Fruit fly (Drosophila melanogaster): Measurements from ENCODE around the gene Hcs.

Hcs gene

DNA sequence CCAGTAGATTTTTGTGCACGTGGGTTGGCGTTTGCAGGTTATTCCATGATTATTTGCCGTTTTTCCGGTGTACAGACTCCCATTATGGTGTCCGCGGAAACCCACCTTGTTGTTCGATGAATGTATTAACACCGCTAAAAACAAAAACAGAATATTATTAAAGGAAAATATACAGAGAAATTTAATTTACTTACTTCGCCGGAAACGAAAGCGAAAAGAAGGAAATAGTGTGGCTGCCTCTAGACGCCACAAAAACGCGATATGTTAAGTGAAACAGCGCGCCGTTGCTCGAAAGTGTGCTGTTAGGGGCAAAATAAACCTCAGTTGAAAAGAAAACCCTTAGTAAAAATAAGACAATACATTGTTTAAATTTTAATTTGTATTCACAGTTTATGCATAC is 7.8 kb upstream of the Hcs start, which contains the start of gene RpL35A (continued):
- TF ChIP-seq CG8089 (GFP tag; optimal IDR thresholded peaks at IDR 0.05) = peak; percentile 74
- TF ChIP-seq cg (GFP tag; optimal IDR thresholded peaks at IDR 0.05) = no peak
- peak; percentile 80 for TF ChIP-seq bcd (GFP tag; optimal IDR thresholded peaks at IDR 0.05)
- TF ChIP-seq CG6854 (GFP tag; optimal IDR thresholded peaks at IDR 0.05) = peak; percentile 82
- TF ChIP-seq Asciz (GFP tag; optimal IDR thresholded peaks at IDR 0.05) = no peak
- TF ChIP-seq Usf (GFP tag; optimal IDR thresholded peaks at IDR 0.05) = no peak
- TF ChIP-seq Pdp1 (GFP tag; optimal IDR thresholded peaks at IDR 0.05) = peak in 1 of 2 experiments; percentile 67
- TF ChIP-seq Drgx (GFP tag; IDR thresholded peaks at IDR 0.05) = no peak
- TF ChIP-seq vvl (GFP tag; IDR thresholded peaks at IDR 0.05) = peak; percentile 69
- peak; percentile 37 to 65 for TF ChIP-seq chif (GFP tag; optimal IDR thresholded peaks at IDR 0.05)
- no peak for TF ChIP-seq CG17612 (GFP tag; IDR thresholded peaks at IDR 0.05)
- TF ChIP-seq Jarid2 (GFP tag; optimal IDR thresholded peaks at IDR 0.05) = no peak
- TF ChIP-seq CG32532 (GFP tag; IDR thresholded peaks at IDR 0.05) = peak; percentile 73
- TF ChIP-seq CG4424 (GFP tag; optimal IDR thresholded peaks at IDR 0.05) = peak; percentile 59
- TF ChIP-seq CG6791 (GFP tag; IDR thresholded peaks at IDR 0.05; ENCODE audit: partially characterized antibody) = no peak
- TF ChIP-seq wdn (GFP tag; IDR thresholded peaks at IDR 0.05) = peak; percentile 36; the same call in 1 of the 2 replicates
- peak; percentile 94 for TF ChIP-seq sens (GFP tag)
- TF ChIP-seq z (GFP tag; IDR thresholded peaks at IDR 0.05) = 0 out of 3 replicates have a peak, but pooled peaks have one; percentile 20
- TF ChIP-seq Side (GFP tag; optimal IDR thresholded peaks at IDR 0.05) = peak; percentile 74
- peak; percentile 52 for TF ChIP-seq cwo (GFP tag; optimal IDR thresholded peaks at IDR 0.05)
- no peak for TF ChIP-seq peb (GFP tag; IDR thresholded peaks at IDR 0.05)
- no peak for TF ChIP-seq CG15011 (GFP tag; optimal IDR thresholded peaks at IDR 0.05)
- peak; percentile 17; the same call in 1 of the 2 replicates for TF ChIP-seq CG10321 (GFP tag; IDR thresholded peaks at IDR 0.05)
- no peak for TF ChIP-seq Ptx1 (GFP tag; IDR thresholded peaks at IDR 0.05)
- peak; percentile 44 for TF ChIP-seq Hey (tag; optimal IDR thresholded peaks at IDR 0.05)
- peak; percentile 70 for TF ChIP-seq CG12391 (tag; optimal IDR thresholded peaks at IDR 0.05)
- TF ChIP-seq tx (GFP tag; optimal IDR thresholded peaks at IDR 0.05) = no peak
- TF ChIP-seq CG17186 (GFP tag; optimal IDR thresholded peaks at IDR 0.05) = peak; percentile 100
- no peak for TF ChIP-seq CG12942 (GFP tag; optimal IDR thresholded peaks at IDR 0.05)
- no peak for TF ChIP-seq Trl (optimal IDR thresholded peaks at IDR 0.05)
- TF ChIP-seq Trl (GFP tag; optimal IDR thresholded peaks at IDR 0.05) = peak; percentile 70
- no peak for TF ChIP-seq Taf1 (GFP tag; IDR thresholded peaks at IDR 0.05)
- peak; percentile 60 for TF ChIP-seq sug (tag; optimal IDR thresholded peaks at IDR 0.05)
- TF ChIP-seq Atf3 (GFP tag; optimal IDR thresholded peaks at IDR 0.05) = peak; percentile 10
- TF ChIP-seq CG12769 (tag; optimal IDR thresholded peaks at IDR 0.05) = no peak
- no peak for TF ChIP-seq CG2129 (GFP tag; IDR thresholded peaks at IDR 0.05; ENCODE audit: partially characterized antibody)
- peak; percentile 77; the same call in 2 of the 3 replicates for TF ChIP-seq CG11456 (GFP tag; IDR thresholded peaks at IDR 0.05)
- peak; percentile 74 for TF ChIP-seq kni (GFP tag; optimal IDR thresholded peaks at IDR 0.05)
- TF ChIP-seq CG31388 (GFP tag; optimal IDR thresholded peaks at IDR 0.05) = peak; percentile 38
- TF ChIP-seq ftz-f1 (GFP tag; optimal IDR thresholded peaks at IDR 0.05) = no peak
- peak; percentile 34; the same call in 1 of the 3 replicates for TF ChIP-seq ase (GFP tag; IDR thresholded peaks at IDR 0.05)
- peak; percentile 24 for TF ChIP-seq CG7786 (GFP tag; optimal IDR thresholded peaks at IDR 0.05)
- no peak for TF ChIP-seq ERR (GFP tag; optimal IDR thresholded peaks at IDR 0.05)
- TF ChIP-seq CG12236 (GFP tag; optimal IDR thresholded peaks at IDR 0.05) = peak; percentile 37
- no peak for TF ChIP-seq CG2889 (GFP tag; IDR thresholded peaks at IDR 0.05)
- TF ChIP-seq Dip3 (GFP tag; optimal IDR thresholded peaks at IDR 0.05) = peak; percentile 33
- TF ChIP-seq Gsc (GFP tag; IDR thresholded peaks at IDR 0.05) = no peak
- TF ChIP-seq CG1647 (GFP tag; optimal IDR thresholded peaks at IDR 0.05) = peak; percentile 27
- TF ChIP-seq Max (GFP tag; optimal IDR thresholded peaks at IDR 0.05) = peak; percentile 70
- peak; percentile 42 for TF ChIP-seq Dek (tag; optimal IDR thresholded peaks at IDR 0.05)
- TF ChIP-seq grau (tag; optimal IDR thresholded peaks at IDR 0.05) = peak; percentile 57
- TF ChIP-seq CG5953 (GFP tag; IDR thresholded peaks at IDR 0.05) = peak; percentile 66; the same call in 1 of the 2 replicates

All from whole organism, embryonic.